Fruit fly (Drosophila melanogaster) whole organism, wandering third instar larva: ENCODE measurements around the gene PGRP-SB1.
A peak's percentile ranks its signal among the peaks of the same experiment; 100 is the strongest.

Experiments
- Abd-B ChIP-seq: fragments of >200 bp; optimal IDR thresholded peaks from 2 replicates; lab custom pipeline; 2017; ENCODE audit warnings: missing biosample characterization, missing genetic modification characterization
- CG32264 ChIP-seq: fragments of 200-800 bp; sonication (Bioruptor generic); optimal IDR thresholded peaks from 2 replicates; lab custom pipeline; 2016; ENCODE audit warnings: missing biosample characterization, missing genetic modification characterization
- CG9705 ChIP-seq: fragments of 200-800 bp; sonication (Bioruptor generic); optimal IDR thresholded peaks from 2 replicates; lab custom pipeline; 2018; ENCODE audit warnings: missing biosample characterization, mild to moderate bottlenecking, missing genetic modification characterization
- CrebA ChIP-seq: fragments of 200-800 bp; sonication (Bioruptor generic); optimal IDR thresholded peaks from 2 replicates; lab custom pipeline; 2016; ENCODE audit warnings: missing biosample characterization, mild to moderate bottlenecking, missing genetic modification characterization, borderline replicate concordance
- Dfd ChIP-seq: fragments of >200 bp; optimal IDR thresholded peaks from 2 replicates; lab custom pipeline; 2017; ENCODE audit warnings: missing biosample characterization, missing genetic modification characterization
- Dif ChIP-seq: fragments of 200-275, 200-300 bp; sonication (Bioruptor generic); optimal IDR thresholded peaks from 2 replicates; lab custom pipeline; 2018; ENCODE audit warnings: missing biosample characterization, missing genetic modification characterization; ENCODE audit not compliant: partially characterized antibody
- GATAd ChIP-seq: sonication (Bioruptor generic); optimal IDR thresholded peaks from 2 replicates; lab custom pipeline; 2016; ENCODE audit warnings: missing biosample characterization, missing genetic modification characterization
- HLH106 ChIP-seq: fragments of 200-800 bp; optimal IDR thresholded peaks from 3 replicates; lab custom pipeline; 2019; ENCODE audit warnings: missing biosample characterization, mild to moderate bottlenecking, missing genetic modification characterization, moderate library complexity
- Hnf4 ChIP-seq: fragments of 200-800 bp; sonication (Bioruptor generic); optimal IDR thresholded peaks from 2 replicates; lab custom pipeline; 2016; ENCODE audit warnings: missing biosample characterization, mild to moderate bottlenecking, missing genetic modification characterization
- Hr78 ChIP-seq: fragments of >200 bp; optimal IDR thresholded peaks from 2 replicates; lab custom pipeline; 2017; ENCODE audit warnings: missing biosample characterization, missing genetic modification characterization
- Hr83 ChIP-seq: fragments of 200-300 bp; sonication (Bioruptor generic); optimal IDR thresholded peaks from 2 replicates; lab custom pipeline; 2016; ENCODE audit warnings: missing biosample characterization, mild to moderate bottlenecking, missing genetic modification characterization, moderate library complexity; ENCODE audit not compliant: poor library complexity, severe bottlenecking
- Jra ChIP-seq: sonication (Bioruptor generic); optimal IDR thresholded peaks from 2 replicates; lab custom pipeline; 2016; ENCODE audit warnings: missing biosample characterization, missing genetic modification characterization
- Mio ChIP-seq: sonication (Bioruptor generic); optimal IDR thresholded peaks from 2 replicates; lab custom pipeline; 2016; ENCODE audit warnings: missing biosample characterization, missing genetic modification characterization
- Myc ChIP-seq: fragments of >200 bp; optimal IDR thresholded peaks from 2 replicates; lab custom pipeline; 2017
- N ChIP-seq: fragments of >200 bp; optimal IDR thresholded peaks from 2 replicates; lab custom pipeline; 2018; ENCODE audit warnings: missing biosample characterization, missing external identifiers, missing genetic modification characterization
- OdsH ChIP-seq: fragments of 200-800 bp; sonication (Bioruptor generic); optimal IDR thresholded peaks from 2 replicates; lab custom pipeline; 2016; ENCODE audit warnings: missing biosample characterization, mild to moderate bottlenecking, missing genetic modification characterization
- Rel ChIP-seq, 2 experiments: fragments of 200-800 bp; sonication (Bioruptor generic) in 1 of 2; optimal IDR thresholded peaks; 2 replicates in 1 of 2; 3 replicates in 1 of 2; lab custom pipeline; 2016 to 2019; ENCODE audit warnings: mild to moderate bottlenecking in 2 of 2, missing biosample characterization in 2 of 2, missing genetic modification characterization in 2 of 2, moderate library complexity in 1 of 2
- Sp1 ChIP-seq: fragments of 200-800 bp; sonication (Bioruptor generic); optimal IDR thresholded peaks from 3 replicates; lab custom pipeline; 2019; ENCODE audit warnings: missing biosample characterization, mild to moderate bottlenecking, missing genetic modification characterization, moderate library complexity
- br ChIP-seq: fragments of 200-800 bp; sonication (Bioruptor generic); optimal IDR thresholded peaks from 2 replicates; lab custom pipeline; 2016; ENCODE audit warnings: missing biosample characterization, missing genetic modification characterization
- brk ChIP-seq: fragments of 200-800 bp; sonication (Bioruptor generic); optimal IDR thresholded peaks from 2 replicates; lab custom pipeline; 2016; ENCODE audit warnings: missing biosample characterization, mild to moderate bottlenecking, missing genetic modification characterization
- dl ChIP-seq, 2 experiments: fragments of 175-275, 200-275 bp in 1 of 2; fragments of 200-275 bp in 1 of 2; sonication (Bioruptor generic); optimal IDR thresholded peaks; lab custom pipeline; 2018; ENCODE audit warnings: mild to moderate bottlenecking in 2 of 2, missing biosample characterization in 2 of 2, missing genetic modification characterization in 2 of 2, moderate library complexity in 2 of 2; ENCODE audit not compliant: partially characterized antibody in 2 of 2, insufficient read depth in 1 of 2
- dmrt93B ChIP-seq: fragments of 200-800 bp; sonication (Bioruptor generic); optimal IDR thresholded peaks from 2 replicates; lab custom pipeline; 2018; ENCODE audit warnings: missing biosample characterization, mild to moderate bottlenecking, missing genetic modification characterization
- dsf ChIP-seq: sonication (Bioruptor generic); optimal IDR thresholded peaks from 2 replicates; lab custom pipeline; 2016; ENCODE audit warnings: missing biosample characterization, missing genetic modification characterization, borderline replicate concordance
- foxo ChIP-seq, 2 experiments: fragments of 200-800 bp; sonication (Bioruptor generic); optimal IDR thresholded peaks; 2 replicates in 1 of 2; 3 replicates in 1 of 2; lab custom pipeline; 2016 to 2017; ENCODE audit warnings: missing biosample characterization in 2 of 2, missing genetic modification characterization in 2 of 2
- fru ChIP-seq: fragments of 200-800 bp; sonication (Bioruptor generic); optimal IDR thresholded peaks from 3 replicates; lab custom pipeline; 2016; ENCODE audit warnings: missing biosample characterization, mild to moderate bottlenecking, missing genetic modification characterization
- h ChIP-seq: fragments of 200-800 bp; sonication (Bioruptor generic); optimal IDR thresholded peaks from 3 replicates; lab custom pipeline; 2016; ENCODE audit warnings: missing biosample characterization, mild to moderate bottlenecking, missing genetic modification characterization
- jim ChIP-seq: fragments of 175-275, 200-325 bp; sonication (Bioruptor generic); optimal IDR thresholded peaks from 2 replicates; lab custom pipeline; 2016; ENCODE audit warnings: missing biosample characterization, mild to moderate bottlenecking, missing genetic modification characterization
- lola ChIP-seq: fragments of >200 bp; optimal IDR thresholded peaks from 2 replicates; lab custom pipeline; 2017; ENCODE audit warnings: missing biosample characterization, missing genetic modification characterization
- pan ChIP-seq: fragments of >200 bp; optimal IDR thresholded peaks from 2 replicates; lab custom pipeline; 2017
- psq ChIP-seq: fragments of 200-800 bp; sonication (Bioruptor generic); optimal IDR thresholded peaks from 3 replicates; lab custom pipeline; 2017; ENCODE audit warnings: missing biosample characterization, mild to moderate bottlenecking, missing genetic modification characterization, moderate library complexity
- rgr ChIP-seq: fragments of 200-800 bp; sonication (Bioruptor generic); optimal IDR thresholded peaks from 3 replicates; lab custom pipeline; 2016; ENCODE audit warnings: missing biosample characterization, mild to moderate bottlenecking, missing genetic modification characterization
- sage ChIP-seq: fragments of 200-800 bp; sonication (Bioruptor generic); optimal IDR thresholded peaks from 2 replicates; lab custom pipeline; 2016; ENCODE audit warnings: missing biosample characterization, mild to moderate bottlenecking, missing genetic modification characterization
- sv ChIP-seq: fragments of 200-800 bp; sonication (Bioruptor generic); optimal IDR thresholded peaks from 3 replicates; lab custom pipeline; 2016; ENCODE audit warnings: missing biosample characterization, missing genetic modification characterization
- tai ChIP-seq: sonication (Bioruptor generic); optimal IDR thresholded peaks from 2 replicates; lab custom pipeline; 2016; ENCODE audit warnings: missing biosample characterization, missing genetic modification characterization
- usp ChIP-seq: fragments of >200 bp; optimal IDR thresholded peaks from 2 replicates; lab custom pipeline; 2017; ENCODE audit warnings: missing biosample characterization, missing genetic modification characterization
- woc ChIP-seq: sonication (Bioruptor generic); optimal IDR thresholded peaks from 2 replicates; lab custom pipeline; 2016; ENCODE audit warnings: missing biosample characterization, mild to moderate bottlenecking, missing genetic modification characterization

PGRP-SB1 gene

DNA sequence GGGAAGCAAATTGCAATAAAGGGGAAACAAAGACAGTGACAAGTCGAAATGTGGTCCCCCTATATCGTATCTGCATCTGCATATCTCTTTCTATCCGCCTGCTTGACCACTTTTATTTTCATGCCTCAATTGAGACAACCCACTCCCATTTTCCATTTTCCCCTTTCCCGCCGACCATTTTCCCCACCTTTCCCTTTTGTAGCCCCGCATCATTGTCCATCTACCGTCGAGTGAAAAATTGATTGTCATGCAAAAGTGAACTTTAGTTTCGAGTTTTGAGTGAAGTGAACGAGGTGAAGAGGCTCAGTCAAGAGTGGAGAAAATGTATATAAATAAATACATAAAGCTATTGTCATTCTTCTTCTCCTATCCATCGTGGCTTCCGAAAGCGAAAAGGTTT, 23.5 kb downstream of the PGRP-SB1 start:
- TF ChIP-seq dl (GFP tag; optimal IDR thresholded peaks at IDR 0.05; lab: Kevin White, UChicago; ENCODE audit: insufficient read depth in 1 of 2, partially characterized antibody in 2 of 2) (no peak), Sp1 (no peak), br (GFP tag; lab: Kevin White, UChicago) (no peak), Hr78 (GFP tag; lab: Kevin White, UChicago) (no peak), jim (GFP tag; lab: Kevin White, UChicago) (no peak), fru (GFP tag; lab: Kevin White, UChicago) (no peak)

DNA sequence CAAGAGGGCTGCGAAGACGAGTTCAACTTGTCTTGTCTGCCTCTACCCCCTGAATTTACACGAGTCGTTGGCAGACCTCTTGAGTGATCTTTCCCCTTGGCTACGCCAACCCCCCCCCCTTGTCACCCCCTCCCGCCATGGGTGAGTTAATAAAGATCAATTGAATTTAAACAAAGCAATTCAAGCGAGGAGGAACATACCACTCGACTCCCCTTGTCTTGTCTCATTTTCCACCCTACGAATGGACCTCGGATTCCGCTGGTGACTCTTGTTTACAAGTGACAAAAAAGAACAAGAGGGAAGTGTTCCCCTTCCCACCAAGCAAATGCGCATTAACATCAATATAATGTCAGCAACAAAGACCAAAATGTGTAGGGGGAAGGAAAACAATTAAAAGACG, 24.9 kb downstream of the PGRP-SB1 start:
- TF ChIP-seq psq (GFP tag; lab: Kevin White, UChicago), result no peak
- no peak for TF ChIP-seq lola (GFP tag; lab: Kevin White, UChicago)
- no peak for TF ChIP-seq woc
- no peak for TF ChIP-seq Hnf4
- no peak for TF ChIP-seq Sp1
- TF ChIP-seq Hr78 (GFP tag; lab: Kevin White, UChicago), result no peak
- no peak for TF ChIP-seq foxo (GFP tag; optimal IDR thresholded peaks at IDR 0.05; lab: Kevin White, UChicago)
- TF ChIP-seq dsf (GFP tag; lab: Kevin White, UChicago), result no peak
- TF ChIP-seq CG9705, result no peak
- TF ChIP-seq dl (GFP tag; optimal IDR thresholded peaks at IDR 0.05; lab: Kevin White, UChicago; ENCODE audit: insufficient read depth in 1 of 2, partially characterized antibody in 2 of 2), result no peak
- no peak for TF ChIP-seq CrebA
- no peak for TF ChIP-seq Hr83 (GFP tag; lab: Kevin White, UChicago)
- TF ChIP-seq h, result no peak
- TF ChIP-seq N (GFP tag; lab: Kevin White, UChicago), result no peak
- TF ChIP-seq sv (GFP tag; lab: Kevin White, UChicago), result no peak
- TF ChIP-seq, all 38 proteins: peak for 0

DNA sequence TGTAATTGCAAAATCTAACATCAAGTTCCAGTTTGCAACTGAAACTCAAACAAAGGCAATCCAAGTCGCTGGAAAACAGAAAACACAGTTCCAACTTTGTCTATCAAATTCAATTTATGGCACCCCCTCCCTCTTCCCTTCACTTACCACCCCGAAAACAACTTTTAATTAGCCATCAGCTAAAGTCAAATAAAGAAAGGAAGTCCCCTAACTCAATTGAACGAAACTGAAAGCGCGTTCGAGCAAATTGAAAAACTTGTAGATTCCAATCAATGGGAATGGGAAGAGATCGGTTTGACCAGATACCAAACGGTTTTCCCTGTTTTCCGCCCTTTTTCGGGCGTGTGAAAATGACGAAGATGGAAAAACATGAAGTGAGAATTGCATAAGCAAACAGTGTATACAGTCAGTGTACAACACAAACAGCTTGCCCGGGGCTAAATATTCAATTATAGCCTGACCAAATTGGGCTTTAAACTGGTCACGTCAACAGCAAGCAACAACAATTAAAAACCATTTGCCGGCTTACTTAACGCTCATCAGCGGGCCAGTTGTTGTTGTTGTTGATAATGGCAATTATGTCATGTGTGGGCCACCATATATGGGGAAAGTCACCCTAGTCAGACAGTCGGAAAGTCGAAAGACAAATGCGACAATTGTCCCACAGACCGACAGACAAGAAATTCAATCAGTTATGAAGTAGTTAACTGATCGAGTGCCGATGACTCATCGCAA, 28.3 kb downstream of the PGRP-SB1 start:
- no peak for TF ChIP-seq Mio
- no peak for TF ChIP-seq N (GFP tag; lab: Kevin White, UChicago)
- no peak for TF ChIP-seq Rel (GFP tag; optimal IDR thresholded peaks at IDR 0.05; lab: Kevin White, UChicago)
- peak; percentile 72 for TF ChIP-seq Rel (tag; optimal IDR thresholded peaks at IDR 0.05; lab: Kevin White, UChicago)
- TF ChIP-seq fru (GFP tag; lab: Kevin White, UChicago), result no peak
- no peak for TF ChIP-seq sv (GFP tag; lab: Kevin White, UChicago)
- TF ChIP-seq pan (lab: Kevin White, UChicago), result no peak

DNA sequence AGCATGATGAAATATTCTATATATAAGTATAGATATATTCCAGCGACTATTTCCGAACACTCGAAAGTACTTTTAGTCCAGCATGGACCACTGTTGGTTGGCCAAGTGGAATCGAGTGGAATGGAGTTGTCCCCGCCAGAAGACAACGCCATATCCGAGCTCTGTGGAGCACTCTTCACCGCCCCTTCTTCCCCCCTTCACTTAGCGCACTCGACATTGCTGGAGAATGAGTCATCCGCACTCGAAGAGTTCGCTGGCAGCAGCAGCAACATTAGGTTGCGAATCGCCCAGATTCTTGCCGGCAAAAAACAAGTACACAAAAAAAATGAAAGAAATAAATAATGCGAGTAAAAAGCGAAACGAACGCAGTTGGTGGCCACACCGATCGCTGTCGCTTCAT, 29.7 kb downstream of the PGRP-SB1 start:
- no peak for TF ChIP-seq Jra
- no peak for TF ChIP-seq br (GFP tag; lab: Kevin White, UChicago)
- no peak for TF ChIP-seq lola (GFP tag; lab: Kevin White, UChicago)
- no peak for TF ChIP-seq woc
- TF ChIP-seq GATAd (GFP tag; lab: Kevin White, UChicago), result no peak
- TF ChIP-seq Abd-B, result no peak
- no peak for TF ChIP-seq OdsH (GFP tag; lab: Kevin White, UChicago)
- no peak for TF ChIP-seq CG9705
- TF ChIP-seq psq (GFP tag; lab: Kevin White, UChicago), result no peak
- no peak for TF ChIP-seq usp (GFP tag; lab: Kevin White, UChicago)
- TF ChIP-seq CrebA, result no peak
- no peak for TF ChIP-seq sage (GFP tag; lab: Kevin White, UChicago)
- TF ChIP-seq pan (lab: Kevin White, UChicago), result no peak
- TF ChIP-seq rgr (GFP tag; lab: Kevin White, UChicago), result no peak
- TF ChIP-seq Sp1, result no peak
- no peak for TF ChIP-seq Myc (lab: Kevin White, UChicago)
- TF ChIP-seq, all 38 proteins: peak for 0

DNA sequence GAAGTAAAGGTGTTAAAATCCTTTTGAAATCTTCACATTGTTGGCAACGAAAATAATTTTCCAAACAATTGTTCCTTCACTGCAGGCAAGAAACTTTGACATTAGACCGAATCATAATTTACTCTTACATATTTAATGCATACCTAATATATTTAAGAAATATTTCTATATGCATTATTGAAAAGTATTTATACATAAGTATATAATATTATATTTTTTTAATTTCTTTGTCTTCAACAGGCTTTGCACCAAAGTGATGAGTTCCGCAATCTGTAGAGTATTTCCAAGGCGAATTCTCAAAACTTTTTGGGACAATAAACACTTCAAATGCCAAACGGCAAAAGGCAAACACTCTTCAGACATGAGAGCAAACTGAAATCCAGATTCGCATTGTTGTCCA, 30.7 kb downstream of the PGRP-SB1 start:
- no peak for TF ChIP-seq GATAd (GFP tag; lab: Kevin White, UChicago)
- no peak for TF ChIP-seq br (GFP tag; lab: Kevin White, UChicago)
- no peak for TF ChIP-seq CG9705
- TF ChIP-seq Hr78 (GFP tag; lab: Kevin White, UChicago), result no peak
- TF ChIP-seq woc, result no peak
- peak; percentile 27 for TF ChIP-seq OdsH (GFP tag; lab: Kevin White, UChicago)
- TF ChIP-seq dl (GFP tag; optimal IDR thresholded peaks at IDR 0.05; lab: Kevin White, UChicago; ENCODE audit: insufficient read depth in 1 of 2, partially characterized antibody in 2 of 2), result no peak
- no peak for TF ChIP-seq tai
- no peak for TF ChIP-seq CG32264 (GFP tag; lab: Kevin White, UChicago)
- TF ChIP-seq Myc (lab: Kevin White, UChicago), result no peak
- TF ChIP-seq brk (GFP tag; lab: Kevin White, UChicago), result peak; percentile 10
- peak; percentile 28 for TF ChIP-seq rgr (GFP tag; lab: Kevin White, UChicago)
- no peak for TF ChIP-seq Mio
- no peak for TF ChIP-seq Hnf4
- TF ChIP-seq h, result peak; percentile 33
- TF ChIP-seq Dfd (GFP tag; lab: Kevin White, UChicago), result no peak
- TF ChIP-seq lola (GFP tag; lab: Kevin White, UChicago), result no peak
- no peak for TF ChIP-seq N (GFP tag; lab: Kevin White, UChicago)
- TF ChIP-seq usp (GFP tag; lab: Kevin White, UChicago), result no peak
- TF ChIP-seq Dif (GFP tag; lab: Kevin White, UChicago), result no peak
- no peak for TF ChIP-seq dmrt93B (GFP tag; lab: Kevin White, UChicago)
- no peak for TF ChIP-seq sage (GFP tag; lab: Kevin White, UChicago)
- peak; percentile 39 for TF ChIP-seq psq (GFP tag; lab: Kevin White, UChicago)
- TF ChIP-seq foxo (GFP tag; optimal IDR thresholded peaks at IDR 0.05; lab: Kevin White, UChicago), result peak in 1 of 2 experiments; percentile 41
- TF ChIP-seq HLH106 (tag; lab: Kevin White, UChicago), result peak; percentile 56
- no peak for TF ChIP-seq Rel (GFP tag; optimal IDR thresholded peaks at IDR 0.05; lab: Kevin White, UChicago)
- TF ChIP-seq Rel (tag; optimal IDR thresholded peaks at IDR 0.05; lab: Kevin White, UChicago), result no peak
- TF ChIP-seq fru (GFP tag; lab: Kevin White, UChicago), result no peak
- peak; percentile 37 for TF ChIP-seq Sp1
- TF ChIP-seq Hr83 (GFP tag; lab: Kevin White, UChicago), result no peak
- TF ChIP-seq, all 38 proteins: peak for 8
